Worm (Caenorhabditis elegans) whole organism, L4/young adult: Measurements from ENCODE around the gene ace-1.

ENCODE experiments used
- W03F9.2 ChIP-seq: fragments of 150-350 bp; optimal IDR thresholded peaks from 2 replicates; lab custom pipeline; 2014; ENCODE audit warnings: missing biosample characterization, missing genetic modification characterization
- dao-5 ChIP-seq: sonication (generic microtip); optimal IDR thresholded peaks from 2 replicates; lab custom pipeline; 2016; ENCODE audit warnings: missing genotype, missing genetic modification characterization, moderate library complexity, missing compliant biosample characterization
- him-1 ChIP-seq: sonication (generic microtip); optimal IDR thresholded peaks from 2 replicates; lab custom pipeline; 2016; ENCODE audit warnings: missing genotype, missing genetic modification reagents, missing genetic modification characterization, missing compliant biosample characterization

ce11 chrX:16369454-16369853 is 2.4 kb downstream of the ace-1 start:
- no peak for TF ChIP-seq him-1 (tag; lab: Kevin White, UChicago)
- no peak for TF ChIP-seq dao-5
- no peak for TF ChIP-seq W03F9.2 (tag; lab: Kevin White, UChicago)
